Fruit fly (Drosophila melanogaster) whole organism, embryonic: ENCODE data around the gene pall.

ENCODE experiments used
- Atf-2 ChIP-seq: fragments of 200-800 bp; sonication (Bioruptor generic); optimal IDR thresholded peaks from 2 replicates; lab custom pipeline; 2016; ENCODE audit warnings: missing biosample characterization, missing genetic modification characterization
- B-H2 ChIP-seq: fragments of 200-800 bp; sonication (Bioruptor generic); optimal IDR thresholded peaks from 2 replicates; lab custom pipeline; 2018; ENCODE audit warnings: missing biosample characterization, mild to moderate bottlenecking, missing genetic modification characterization
- CG12659 ChIP-seq: fragments of 200-800 bp; sonication (Bioruptor generic); optimal IDR thresholded peaks from 3 replicates; lab custom pipeline; 2017; ENCODE audit warnings: mild to moderate bottlenecking, missing biosample characterization, missing genetic modification reagents, missing genetic modification characterization
- CG15514 ChIP-seq: fragments of 200-800 bp; sonication (Bioruptor generic); optimal IDR thresholded peaks from 3 replicates; lab custom pipeline; 2017; ENCODE audit warnings: missing biosample characterization, missing genetic modification characterization, mild to moderate bottlenecking, moderate library complexity, missing genetic modification reagents
- CG18476 ChIP-seq: fragments of 200-800 bp; sonication (Bioruptor generic); optimal IDR thresholded peaks from 2 replicates; lab custom pipeline; 2016; ENCODE audit warnings: missing biosample characterization, mild to moderate bottlenecking, missing genetic modification characterization
- CG2129 ChIP-seq: fragments of 200-800 bp; sonication (Bioruptor generic); IDR thresholded peaks from 2 replicates; pipeline ENCODE4 v1.3.6; 2022; ENCODE audit warnings: missing biosample characterization, missing genetic modification characterization; ENCODE audit not compliant: partially characterized antibody
- CG2678 ChIP-seq: fragments of 200-800 bp; sonication (Bioruptor generic); optimal IDR thresholded peaks from 3 replicates; lab custom pipeline; 2019; ENCODE audit warnings: missing biosample characterization, mild to moderate bottlenecking, missing genetic modification characterization, moderate library complexity
- CG3163 ChIP-seq: fragments of 200-800 bp; sonication (Bioruptor generic); optimal IDR thresholded peaks from 3 replicates; lab custom pipeline; 2016; ENCODE audit warnings: missing biosample characterization, missing genetic modification characterization
- CG32772 ChIP-seq: fragments of 200-800 bp; sonication (Bioruptor generic); IDR thresholded peaks from 2 replicates; pipeline ENCODE4 v1.3.6; 2022; ENCODE audit warnings: missing biosample characterization, missing genetic modification characterization
- CG34376 ChIP-seq: fragments of 200-800 bp; sonication (Bioruptor generic); optimal IDR thresholded peaks from 2 replicates; lab custom pipeline; 2018; ENCODE audit warnings: missing biosample characterization, mild to moderate bottlenecking, missing genetic modification characterization
- CG5180 ChIP-seq: fragments of 200-800 bp; sonication (Bioruptor generic); optimal IDR thresholded peaks from 3 replicates; lab custom pipeline; 2017; ENCODE audit warnings: missing biosample characterization, missing genetic modification characterization, mild to moderate bottlenecking, moderate library complexity, missing genetic modification reagents
- CG6175 ChIP-seq: fragments of 200-800 bp; sonication (Bioruptor generic); IDR thresholded peaks from 3 replicates; pipeline ENCODE4 v1.3.6; 2022; ENCODE audit warnings: missing biosample characterization, missing genetic modification characterization
- CG6654 ChIP-seq: fragments of 200-800 bp; sonication (Bioruptor generic); optimal IDR thresholded peaks from 2 replicates; lab custom pipeline; 2017; ENCODE audit warnings: missing biosample characterization, mild to moderate bottlenecking, missing genetic modification characterization
- CG7786 ChIP-seq: fragments of 200-800 bp; sonication (Bioruptor generic); optimal IDR thresholded peaks from 2 replicates; lab custom pipeline; 2016; ENCODE audit warnings: missing biosample characterization, missing genetic modification characterization
- CG8281 ChIP-seq: fragments of 200-800 bp; sonication (Bioruptor generic); optimal IDR thresholded peaks from 2 replicates; lab custom pipeline; 2018; ENCODE audit warnings: missing biosample characterization, mild to moderate bottlenecking, missing genetic modification characterization, moderate library complexity
- CG8478 ChIP-seq: fragments of >200 bp; optimal IDR thresholded peaks from 2 replicates; lab custom pipeline; 2018
- CG8944 ChIP-seq: fragments of 200-800 bp; sonication (Bioruptor generic); optimal IDR thresholded peaks from 3 replicates; lab custom pipeline; 2016; ENCODE audit warnings: missing biosample characterization, missing genetic modification characterization
- CG9215 ChIP-seq: fragments of 200-800 bp; sonication (Bioruptor generic); IDR thresholded peaks from 2 replicates; pipeline ENCODE4 v1.3.6; 2022; ENCODE audit warnings: missing biosample characterization, missing genetic modification characterization
- CG9876 ChIP-seq: fragments of 200-800 bp; sonication (Bioruptor generic); optimal IDR thresholded peaks from 2 replicates; lab custom pipeline; 2016; ENCODE audit warnings: missing biosample characterization, missing genetic modification characterization
- Deaf1 ChIP-seq: fragments of 200-800 bp; optimal IDR thresholded peaks from 3 replicates; lab custom pipeline; 2019; ENCODE audit warnings: missing biosample characterization, mild to moderate bottlenecking, missing genetic modification characterization, moderate library complexity
- ERR ChIP-seq: fragments of 200-800 bp; sonication (Bioruptor generic); optimal IDR thresholded peaks from 2 replicates; lab custom pipeline; 2016; ENCODE audit warnings: missing biosample characterization, missing genetic modification characterization
- Hey ChIP-seq: fragments of 200-800 bp; sonication (Bioruptor generic); optimal IDR thresholded peaks from 3 replicates; lab custom pipeline; 2018; ENCODE audit warnings: missing biosample characterization, mild to moderate bottlenecking, missing genetic modification characterization
- Hr3 ChIP-seq: fragments of 200-800 bp; sonication (Bioruptor generic); optimal IDR thresholded peaks from 3 replicates; lab custom pipeline; 2016; ENCODE audit warnings: missing biosample characterization, missing genetic modification characterization
- Lpt ChIP-seq: fragments of >200 bp; optimal IDR thresholded peaks from 2 replicates; lab custom pipeline; 2018; ENCODE audit warnings: missing biosample characterization, missing genetic modification characterization
- Nf-YB ChIP-seq: fragments of 200-800 bp; sonication (Bioruptor generic); optimal IDR thresholded peaks from 3 replicates; lab custom pipeline; 2019; ENCODE audit warnings: missing biosample characterization, mild to moderate bottlenecking, missing genetic modification characterization, moderate library complexity
- Oaz ChIP-seq: fragments of 200-800 bp; sonication (Bioruptor generic); IDR thresholded peaks from 2 replicates; pipeline ENCODE4 v1.3.6; 2022; ENCODE audit warnings: missing biosample characterization, missing genetic modification characterization
- Ravus ChIP-seq: fragments of 200-800 bp; sonication (Bioruptor generic); IDR thresholded peaks from 2 replicates; pipeline ENCODE4 v1.3.6; 2022; ENCODE audit warnings: missing biosample characterization, missing genetic modification characterization
- Sin3A ChIP-seq: fragments of >200 bp; optimal IDR thresholded peaks from 2 replicates; lab custom pipeline; 2018
- Sry-β ChIP-seq: fragments of 200-800 bp; sonication (Bioruptor generic); optimal IDR thresholded peaks from 2 replicates; lab custom pipeline; 2018; ENCODE audit warnings: missing biosample characterization, mild to moderate bottlenecking, missing genetic modification characterization, moderate library complexity
- Taf1 ChIP-seq: fragments of 200-800 bp; sonication (Bioruptor generic); IDR thresholded peaks from 2 replicates; pipeline ENCODE4 v1.3.6; 2022; ENCODE audit warnings: missing biosample characterization, missing genetic modification characterization
- ara ChIP-seq: fragments of 200-800 bp; sonication (Bioruptor generic); IDR thresholded peaks from 2 replicates; pipeline ENCODE4 v1.3.6; 2022; ENCODE audit warnings: missing biosample characterization, missing genetic modification characterization
- ase ChIP-seq: fragments of 200-800 bp; sonication (Bioruptor generic); IDR thresholded peaks from 3 replicates; pipeline ENCODE4 v1.3.6; 2022; ENCODE audit warnings: missing biosample characterization, missing genetic modification characterization
- bab2 ChIP-seq: fragments of 200-800 bp; sonication (Bioruptor generic); optimal IDR thresholded peaks from 2 replicates; lab custom pipeline; 2016; ENCODE audit warnings: missing biosample characterization, missing genetic modification characterization
- caup ChIP-seq: fragments of 200-800 bp; sonication (Bioruptor generic); optimal IDR thresholded peaks from 3 replicates; lab custom pipeline; 2017; ENCODE audit warnings: missing biosample characterization, mild to moderate bottlenecking, missing genetic modification characterization, moderate library complexity; ENCODE audit not compliant: severe bottlenecking
- cg ChIP-seq: fragments of 200-800 bp; sonication (Bioruptor generic); optimal IDR thresholded peaks from 3 replicates; lab custom pipeline; 2019; ENCODE audit warnings: missing biosample characterization, mild to moderate bottlenecking, missing genetic modification characterization, moderate library complexity
- en ChIP-seq: fragments of 200-800 bp; sonication (Bioruptor generic); optimal IDR thresholded peaks from 2 replicates; lab custom pipeline; 2016; ENCODE audit warnings: missing biosample characterization, missing genetic modification characterization
- esg ChIP-seq: fragments of 200-800 bp; sonication (Bioruptor generic); conservative IDR thresholded peaks from 2 replicates; pipeline ENCODE4 v1.3.6; 2022; ENCODE audit warnings: missing biosample characterization, missing genetic modification characterization
- gcm ChIP-seq: fragments of 200-800 bp; sonication (Bioruptor generic); optimal IDR thresholded peaks from 2 replicates; lab custom pipeline; 2019; ENCODE audit warnings: missing biosample characterization, mild to moderate bottlenecking, missing genetic modification characterization, moderate library complexity
- hb ChIP-seq: fragments of 200-800 bp; sonication (Bioruptor generic); IDR thresholded peaks from 3 replicates; pipeline ENCODE4 v1.3.6; 2022; ENCODE audit warnings: missing biosample characterization, missing genetic modification characterization; ENCODE audit not compliant: partially characterized antibody
- insv ChIP-seq, 2 experiments: fragments of 200-800 bp; sonication (Bioruptor generic); optimal IDR thresholded peaks; 3 replicates each; lab custom pipeline; 2016 to 2018; ENCODE audit warnings: missing biosample characterization in 2 of 2, missing genetic modification characterization in 2 of 2
- kay ChIP-seq: fragments of 200-800 bp; sonication (Bioruptor generic); optimal IDR thresholded peaks from 2 replicates; lab custom pipeline; 2016; ENCODE audit warnings: missing biosample characterization, missing genetic modification characterization
- ken ChIP-seq: fragments of 200-800 bp; sonication (Bioruptor generic); IDR thresholded peaks from 3 replicates; pipeline ENCODE4 v1.3.6; 2022; ENCODE audit warnings: missing biosample characterization, missing genetic modification characterization
- lab ChIP-seq: fragments of 200-800 bp; sonication (Bioruptor generic); optimal IDR thresholded peaks from 3 replicates; lab custom pipeline; 2017; ENCODE audit warnings: missing biosample characterization, missing genetic modification characterization, mild to moderate bottlenecking, moderate library complexity, missing genetic modification reagents
- lov ChIP-seq, 2 experiments: fragments of 200-800 bp in 1 of 2; fragments of >200 bp in 1 of 2; sonication (Bioruptor generic) in 1 of 2; IDR thresholded peaks in 1 of 2; optimal IDR thresholded peaks in 1 of 2; 2 replicates in 1 of 2; 3 replicates in 1 of 2; pipeline versions ENCODE4 v1.3.6 to Lab custom; 2017 to 2022; ENCODE audit warnings: missing biosample characterization in 1 of 2, missing genetic modification characterization in 1 of 2
- nmo ChIP-seq: fragments of 200-800 bp; sonication (Bioruptor generic); optimal IDR thresholded peaks from 2 replicates; lab custom pipeline; 2018; ENCODE audit warnings: missing biosample characterization, mild to moderate bottlenecking, missing genetic modification characterization, moderate library complexity
- salm ChIP-seq: fragments of 200-800 bp; sonication (Bioruptor generic); optimal IDR thresholded peaks from 2 replicates; lab custom pipeline; 2018; ENCODE audit warnings: missing biosample characterization, mild to moderate bottlenecking, missing genetic modification characterization
- sd ChIP-seq: fragments of 200-800 bp; sonication (Bioruptor generic); optimal IDR thresholded peaks from 3 replicates; lab custom pipeline; 2018; ENCODE audit warnings: missing biosample characterization, mild to moderate bottlenecking, missing genetic modification characterization, moderate library complexity
- tio ChIP-seq: fragments of 200-800 bp; sonication (Bioruptor generic); optimal IDR thresholded peaks from 2 replicates; lab custom pipeline; 2017; ENCODE audit warnings: missing biosample characterization, missing genetic modification characterization, inconsistent platforms
- wor ChIP-seq: fragments of 200-800 bp; sonication (Bioruptor generic); IDR thresholded peaks from 2 replicates; pipeline ENCODE4 v1.3.6; 2022; ENCODE audit warnings: missing biosample characterization, missing genetic modification characterization
- zen ChIP-seq: fragments of 200-800 bp; sonication (Bioruptor generic); optimal IDR thresholded peaks from 3 replicates; lab custom pipeline; 2018; ENCODE audit warnings: missing biosample characterization, mild to moderate bottlenecking, missing genetic modification characterization, moderate library complexity

Gene pall

DNA sequence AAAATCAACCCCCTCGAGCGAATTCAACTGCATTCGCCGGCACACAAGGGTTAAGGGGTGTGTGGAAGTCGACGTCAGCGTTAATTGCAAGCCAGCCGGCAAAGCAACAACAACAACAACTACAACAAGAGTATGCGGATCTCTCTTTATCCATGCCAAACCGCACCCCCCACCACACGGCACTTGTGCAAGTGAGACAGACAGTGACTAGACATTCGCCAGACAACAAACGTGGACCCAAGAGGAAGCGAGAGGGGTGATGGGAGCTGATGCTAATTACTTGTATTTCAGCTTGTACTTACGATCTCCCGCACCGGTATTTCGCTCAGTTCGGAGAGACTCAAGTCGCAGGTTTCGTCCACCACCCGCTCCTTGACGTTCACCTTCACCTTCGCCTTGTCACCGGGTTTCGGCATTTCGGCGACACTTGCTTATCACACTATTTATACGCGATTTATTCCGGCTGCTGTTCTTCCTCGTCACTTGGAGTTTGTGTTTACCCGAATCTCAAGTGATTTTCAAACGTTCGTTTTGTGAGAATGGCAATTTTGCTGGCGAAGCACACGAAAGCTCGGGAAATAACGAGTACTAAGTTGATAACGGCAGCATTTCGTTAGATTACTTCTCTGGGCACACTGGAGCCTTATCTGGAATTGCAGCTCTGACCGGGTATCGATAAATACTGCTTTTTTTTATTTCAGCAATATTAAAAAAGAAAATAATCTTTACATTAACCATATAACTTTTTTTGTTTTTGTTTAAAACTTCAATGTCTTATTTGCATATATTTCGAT lies 21.6 kb upstream of the pall start, which contains the start of gene CG3408 (continued):
- TF ChIP-seq lab (peak; percentile 35), CG15514 (GFP tag; lab: Kevin White, UChicago) (peak; percentile 73), Taf1 (GFP tag; lab: Robert Waterston, UW) (no peak), esg (no peak), Ravus (GFP tag; lab: Robert Waterston, UW) (no peak), ken (peak; percentile 36; the same call in 1 of the 3 replicates), CG3163 (GFP tag; lab: Kevin White, UChicago) (no peak), kay (GFP tag; lab: Kevin White, UChicago) (no peak), zen (tag; lab: Kevin White, UChicago) (no peak), Lpt (GFP tag; lab: Kevin White, UChicago) (no peak), bab2 (GFP tag; lab: Kevin White, UChicago) (no peak), Sry-β (GFP tag; lab: Kevin White, UChicago) (no peak), caup (GFP tag; lab: Kevin White, UChicago) (no peak), CG12659 (GFP tag; lab: Kevin White, UChicago) (peak; percentile 71), tio (no peak), Oaz (GFP tag; lab: Robert Waterston, UW) (no peak), ase (GFP tag; lab: Robert Waterston, UW) (no peak), CG8281 (tag; lab: Kevin White, UChicago) (no peak), Atf-2 (no peak), nmo (GFP tag; lab: Kevin White, UChicago) (peak; percentile 37), Hr3 (GFP tag; lab: Kevin White, UChicago) (no peak), CG7786 (GFP tag; lab: Kevin White, UChicago) (no peak), CG6175 (no peak), gcm (GFP tag; lab: Kevin White, UChicago) (no peak), CG2129 (no peak), CG6654 (GFP tag; lab: Kevin White, UChicago) (no peak), Deaf1 (tag; lab: Kevin White, UChicago) (peak; percentile 52), lov (optimal IDR thresholded peaks at IDR 0.05; lab: Kevin White, UChicago) (no peak), lov (GFP tag; IDR thresholded peaks at IDR 0.05; lab: Robert Waterston, UW) (no peak), insv (GFP tag; optimal IDR thresholded peaks at IDR 0.05; lab: Kevin White, UChicago) (no peak), CG34376 (peak; percentile 82), CG8478 (lab: Kevin White, UChicago) (no peak), CG9876 (GFP tag; lab: Kevin White, UChicago) (no peak), B-H2 (peak; percentile 23), salm (no peak), cg (no peak), sd (tag; lab: Kevin White, UChicago) (peak; percentile 23), CG5180 (no peak), Sin3A (lab: Kevin White, UChicago) (peak; percentile 52), Nf-YB (GFP tag; lab: Kevin White, UChicago) (no peak), wor (GFP tag; lab: Robert Waterston, UW) (no peak), CG32772 (no peak), CG2678 (tag; lab: Kevin White, UChicago) (no peak), CG18476 (GFP tag; lab: Kevin White, UChicago) (no peak), CG9215 (GFP tag; lab: Robert Waterston, UW) (no peak), Hey (tag; lab: Kevin White, UChicago) (no peak), ERR (GFP tag; lab: Kevin White, UChicago) (no peak), hb (GFP tag; lab: Robert Waterston, UW) (no peak), CG8944 (GFP tag; lab: Kevin White, UChicago) (no peak), en (no peak), ara (GFP tag; lab: Robert Waterston, UW) (no peak)
